Fruit fly (Drosophila melanogaster): ENCODE measurements around the gene Ir94c.

Gene Ir94c

dm6 chr3R:22096893-22097292 lies 22.4 kb downstream of the Ir94c start:
- TF ChIP-seq gce (GFP tag; IDR thresholded peaks at IDR 0.05) (no peak), hb (GFP tag; IDR thresholded peaks at IDR 0.05; ENCODE audit: partially characterized antibody) (no peak), Dad (GFP tag; optimal IDR thresholded peaks at IDR 0.05) (no peak), CG16863 (GFP tag; optimal IDR thresholded peaks at IDR 0.05) (no peak), Bgb (GFP tag; IDR thresholded peaks at IDR 0.05; ENCODE audit: partially characterized antibody) (no peak), CG10959 (GFP tag; IDR thresholded peaks at IDR 0.05) (no peak), Dref (GFP tag; IDR thresholded peaks at IDR 0.05) (no peak), CG15479 (GFP tag; optimal IDR thresholded peaks at IDR 0.05) (no peak), B-H1 (GFP tag; IDR thresholded peaks at IDR 0.05) (no peak), CG12299 (tag; optimal IDR thresholded peaks at IDR 0.05) (no peak), CG6654 (GFP tag; optimal IDR thresholded peaks at IDR 0.05) (no peak), Fer2 (tag; optimal IDR thresholded peaks at IDR 0.05) (no peak), CG1602 (GFP tag; optimal IDR thresholded peaks at IDR 0.05) (no peak), Ada2b (GFP tag; IDR thresholded peaks at IDR 0.05) (no peak), CG17829 (tag; optimal IDR thresholded peaks at IDR 0.05) (no peak), CG12071 (GFP tag; optimal IDR thresholded peaks at IDR 0.05) (no peak), CG8924 (tag; optimal IDR thresholded peaks at IDR 0.05) (no peak), Xbp1 (GFP tag; optimal IDR thresholded peaks at IDR 0.05) (no peak)

dm6 chr3R:22093950-22094349 lies 25.3 kb downstream of the Ir94c start:
- TF ChIP-seq Antp (GFP tag; optimal IDR thresholded peaks at IDR 0.05) (no peak), CG18011 (GFP tag; optimal IDR thresholded peaks at IDR 0.05) (peak; percentile 98), pita (GFP tag; optimal IDR thresholded peaks at IDR 0.05) (peak; percentile 57), Dp (GFP tag; optimal IDR thresholded peaks at IDR 0.05) (peak; percentile 78), Ets97D (GFP tag; optimal IDR thresholded peaks at IDR 0.05) (peak; percentile 57), usp (GFP tag; optimal IDR thresholded peaks at IDR 0.05) (no peak), cato (GFP tag; optimal IDR thresholded peaks at IDR 0.05; ENCODE audit: borderline replicate concordance) (no peak), bowl (GFP tag; IDR thresholded peaks at IDR 0.05) (no peak), crc (GFP tag; optimal IDR thresholded peaks at IDR 0.05) (no peak), pzg (GFP tag; optimal IDR thresholded peaks at IDR 0.05) (peak; percentile 36), slbo (GFP tag; IDR thresholded peaks at IDR 0.05) (no peak; the same call in 1 of the 2 replicates), CG33213 (GFP tag; optimal IDR thresholded peaks at IDR 0.05) (peak; percentile 25), CTCF (GFP tag; optimal IDR thresholded peaks at IDR 0.05) (peak; percentile 51), Myb (GFP tag; optimal IDR thresholded peaks at IDR 0.05) (peak; percentile 98), amos (GFP tag; IDR thresholded peaks at IDR 0.05; ENCODE audit: partially characterized antibody) (peak; percentile 28; the same call in 1 of the 2 replicates), gfzf (GFP tag; optimal IDR thresholded peaks at IDR 0.05) (peak; percentile 35), prd (optimal IDR thresholded peaks at IDR 0.05) (peak in 1 of 2 experiments; percentile 8), prd (GFP tag; IDR thresholded peaks at IDR 0.05) (no peak), CG9609 (GFP tag; optimal IDR thresholded peaks at IDR 0.05) (no peak), CG13287 (GFP tag; IDR thresholded peaks at IDR 0.05; ENCODE audit: partially characterized antibody) (peak; percentile 43; the same call in 1 of the 2 replicates), sens (GFP tag) (peak; percentile 28), CG4328 (GFP tag; optimal IDR thresholded peaks at IDR 0.05) (no peak), Taf1 (GFP tag; IDR thresholded peaks at IDR 0.05) (no peak), CG3847 (GFP tag; IDR thresholded peaks at IDR 0.05) (peak; percentile 45), CG11504 (tag; optimal IDR thresholded peaks at IDR 0.05) (no peak), Abd-B (GFP tag; optimal IDR thresholded peaks at IDR 0.05) (peak; percentile 36), Atf3 (GFP tag; optimal IDR thresholded peaks at IDR 0.05) (no peak), Lhr (GFP tag; optimal IDR thresholded peaks at IDR 0.05) (peak; percentile 82), Ets65A (GFP tag) (peak; percentile 80), knrl (GFP tag; IDR thresholded peaks at IDR 0.05; ENCODE audit: partially characterized antibody) (peak; percentile 51; the same call in 1 of the 3 replicates), E2f2 (GFP tag; IDR thresholded peaks at IDR 0.05) (peak; percentile 91), stwl (tag; optimal IDR thresholded peaks at IDR 0.05) (peak; percentile 96), CG16863 (GFP tag; optimal IDR thresholded peaks at IDR 0.05) (no peak), pros (GFP tag; optimal IDR thresholded peaks at IDR 0.05) (no peak), nmo (GFP tag; optimal IDR thresholded peaks at IDR 0.05) (peak; percentile 51), Bgb (GFP tag; IDR thresholded peaks at IDR 0.05; ENCODE audit: partially characterized antibody) (peak; percentile 16)

Data from whole organism, embryonic.